Worm (Caenorhabditis elegans) whole organism, dauer: ENCODE results near the gene cyc-2.1.
"Not testable (repeated sequence)": the region's sequence is repeated elsewhere in the genome, so short reads cannot be mapped to it uniquely, and the experiment has no call there.

Experiments used
- unc-62 ChIP-seq: sonication (generic microtip); optimal IDR thresholded peaks from 2 replicates; lab custom pipeline; 2017; ENCODE audit warnings: missing biosample characterization, missing genetic modification reagents, missing genetic modification characterization

Gene cyc-2.1

DNA sequence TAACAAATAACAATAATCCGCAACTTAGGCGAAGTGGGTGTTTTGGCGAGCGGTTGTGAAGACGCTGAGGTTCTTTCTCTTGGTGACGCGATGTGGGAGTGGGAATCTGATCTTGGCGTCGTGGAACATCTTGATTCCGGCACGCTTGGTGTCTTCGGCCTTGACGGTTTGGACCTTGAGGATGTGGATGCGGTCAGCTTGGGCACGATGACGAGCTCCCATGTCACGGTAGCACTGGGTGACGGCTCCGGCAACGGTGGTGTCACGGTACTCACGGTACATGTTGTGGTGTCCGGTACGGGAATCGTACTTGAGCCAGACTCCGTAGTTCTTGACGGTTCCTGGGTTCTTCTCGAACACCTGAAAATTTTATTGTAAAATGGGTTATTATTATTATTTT is 343 bp upstream of the cyc-2.1 start:
- TF ChIP-seq unc-62 (GFP tag; lab: Kevin White, UChicago): no peak

- no peak for TF ChIP-seq unc-62 (GFP tag; lab: Kevin White, UChicago)
Measured at ce11 chrIV:4747553-4747952, 1.3 kb downstream of the cyc-2.1 start, which contains the start of gene tctn-1. Gene tctn-1, minus strand, starts transcription at chrIV:4747832.

DNA sequence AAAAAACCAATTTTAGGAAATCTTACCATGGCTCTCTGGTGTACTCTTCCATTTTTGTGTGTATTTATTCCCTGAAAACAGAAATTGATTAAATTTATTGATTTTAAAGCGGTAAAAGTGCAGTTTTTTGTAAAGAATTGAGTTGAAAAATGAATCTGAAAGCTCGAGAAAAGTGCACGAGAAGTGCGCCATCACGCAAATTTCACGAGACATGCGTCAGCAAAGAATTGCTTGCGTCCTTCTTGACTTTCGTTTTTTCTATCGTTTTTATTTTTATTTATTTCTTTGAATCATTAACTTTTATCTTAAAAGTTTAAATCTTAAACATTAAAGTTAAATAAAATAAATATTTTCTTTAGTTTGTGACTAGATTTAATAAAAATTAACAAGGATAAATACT is 3.4 kb downstream of the cyc-2.1 start, which contains the start of gene timm-17B.1:
timm-17B.1 (minus strand) TSS at position 71 of the 400 bp plus-strand sequence.
- no peak for TF ChIP-seq unc-62 (GFP tag; lab: Kevin White, UChicago)

ce11 chrIV:4744167-4744566 is 4.6 kb downstream of the cyc-2.1 start, which contains the start of gene hoe-1:
Gene hoe-1, minus strand, starts transcription at chrIV:4744267.
- TF ChIP-seq unc-62 (GFP tag; lab: Kevin White, UChicago): no peak

DNA sequence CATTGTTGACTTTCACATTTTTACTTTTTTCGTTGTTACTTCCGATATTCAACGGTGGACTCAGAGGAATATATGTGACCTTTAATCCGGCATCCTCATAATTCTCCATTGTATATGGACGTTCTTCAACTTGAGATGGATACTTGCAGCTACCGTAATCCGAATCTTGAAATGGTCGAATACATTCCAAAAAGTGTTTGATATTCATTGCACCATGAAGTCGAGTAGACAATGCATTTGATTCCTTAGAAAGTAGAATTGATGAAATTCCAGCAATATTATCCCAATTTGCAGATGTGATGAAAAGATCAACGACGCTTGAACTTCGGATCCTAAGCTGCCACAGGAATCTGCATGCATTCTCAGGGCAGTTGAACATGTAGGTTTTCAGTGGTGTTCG is 6.3 kb downstream of the cyc-2.1 start:
- TF ChIP-seq unc-62 (GFP tag; lab: Kevin White, UChicago): no peak

- no peak for TF ChIP-seq unc-62 (GFP tag; lab: Kevin White, UChicago)
Measured at ce11 chrIV:4737258-4737657, 11.6 kb downstream of the cyc-2.1 start, which contains the start of gene fbxb-78. Gene fbxb-78, plus strand, starts transcription at chrIV:4737558.

- TF ChIP-seq unc-62 (GFP tag; lab: Kevin White, UChicago): no peak
Measured at ce11 chrIV:4724562-4724961, 24.2 kb downstream of the cyc-2.1 start, which contains the start of gene K08F11.1. Gene K08F11.1, plus strand, starts transcription at chrIV:4724862.

DNA sequence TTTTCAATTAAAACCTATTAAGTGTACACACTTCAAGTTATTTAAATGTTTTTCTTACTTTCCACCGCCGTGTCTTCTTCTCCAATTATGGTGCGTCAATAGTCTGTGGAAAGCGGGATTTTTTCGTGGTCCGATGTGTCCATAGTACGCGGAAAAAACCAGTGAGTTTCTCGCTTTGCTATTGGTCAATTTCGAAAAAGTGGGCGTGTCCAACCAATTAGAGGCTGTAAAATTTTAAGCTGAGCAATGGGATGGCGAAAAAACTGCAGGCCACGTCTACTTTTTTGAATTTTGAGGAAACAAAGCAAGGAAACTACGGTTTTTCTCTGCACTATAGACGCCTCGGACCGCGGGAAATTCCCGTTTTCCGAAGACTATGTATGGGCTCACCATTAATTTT is 25.1 kb downstream of the cyc-2.1 start:
- no peak for TF ChIP-seq unc-62 (GFP tag; lab: Kevin White, UChicago)

- not testable (repeated sequence) for TF ChIP-seq unc-62 (GFP tag; lab: Kevin White, UChicago)
Measured at ce11 chrIV:4715785-4716184, 33.0 kb downstream of the cyc-2.1 start, which contains the start of gene miro-1. Gene miro-1, minus strand, starts transcription at chrIV:4715807.

ce11 chrIV:4712376-4712775 is 36.4 kb downstream of the cyc-2.1 start, which contains the start of gene yars-2:
Gene yars-2, minus strand, starts transcription at chrIV:4712624.
- TF ChIP-seq unc-62 (GFP tag; lab: Kevin White, UChicago): no peak

ce11 chrIV:4710459-4710858 is 38.4 kb downstream of the cyc-2.1 start, which contains the start of gene cif-1:
Gene cif-1, minus strand, starts transcription at chrIV:4710755.
- TF ChIP-seq unc-62 (GFP tag; lab: Kevin White, UChicago): no peak

ce11 chrIV:4705922-4706321 is 42.9 kb downstream of the cyc-2.1 start:
- TF ChIP-seq unc-62 (GFP tag; lab: Kevin White, UChicago): no peak

- TF ChIP-seq unc-62 (GFP tag; lab: Kevin White, UChicago): no peak
Measured at ce11 chrIV:4705182-4705581, 43.6 kb downstream of the cyc-2.1 start.

DNA sequence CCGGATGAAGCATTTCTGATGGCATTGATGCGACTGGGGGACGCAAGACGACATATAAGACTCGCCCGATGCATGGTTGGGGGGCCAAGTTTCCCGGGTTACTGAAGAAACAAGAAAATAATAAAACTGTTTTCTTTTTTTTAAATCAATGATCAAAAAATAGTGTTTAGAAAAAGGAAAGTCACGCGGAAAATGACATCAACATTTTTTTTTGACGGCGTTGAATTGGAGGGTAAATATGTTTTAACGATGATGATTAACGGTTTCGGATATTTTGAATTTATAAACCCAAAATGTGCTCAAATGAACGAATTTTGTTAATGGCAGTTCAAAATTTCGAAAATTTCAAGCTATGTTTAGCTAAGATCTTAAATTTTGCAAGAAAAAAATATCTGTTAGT is 44.9 kb downstream of the cyc-2.1 start, which contains the start of gene ogdh-1:
ogdh-1 (minus strand) TSS at position 101 of the 400 bp plus-strand sequence.
- no peak for TF ChIP-seq unc-62 (GFP tag; lab: Kevin White, UChicago)
